Worm (Caenorhabditis elegans) whole organism, midembryonic: Measurements from ENCODE around the gene C46F11.6.

Experiments
- T22C8.4 ChIP-seq: fragments of 200-800 bp; sonication (Bioruptor generic); IDR thresholded peaks from 2 replicates; pipeline ENCODE4 v1.3.6; 2022; ENCODE audit warnings: missing genetic modification characterization, missing compliant biosample characterization
- cog-1 ChIP-seq: sonication (generic microtip); optimal IDR thresholded peaks from 2 replicates; lab custom pipeline; 2016; ENCODE audit warnings: missing genetic modification characterization, missing compliant biosample characterization
- flt-1 ChIP-seq: fragments of 200-800 bp; sonication (Bioruptor generic); IDR thresholded peaks from 2 replicates; pipeline ENCODE4 v1.3.6; 2022; ENCODE audit warnings: missing genetic modification characterization, missing compliant biosample characterization
- klf-2 ChIP-seq: fragments of 200-800 bp; sonication (Bioruptor generic); conservative IDR thresholded peaks from 2 replicates; pipeline ENCODE4 v1.3.6; 2022; ENCODE audit warnings: missing genetic modification reagents, missing genetic modification characterization, missing compliant biosample characterization
- med-1 ChIP-seq: sonication (generic microtip); optimal IDR thresholded peaks from 2 replicates; lab custom pipeline; 2017; ENCODE audit warnings: missing genetic modification characterization, mild to moderate bottlenecking, missing compliant biosample characterization, antibody characterized with exemption, missing genetic modification reagents; ENCODE audit not compliant: insufficient read depth
- ref-1 ChIP-seq: fragments of 200-800 bp; sonication (Bioruptor generic); conservative IDR thresholded peaks from 2 replicates; pipeline ENCODE4 v1.3.6; 2022; ENCODE audit warnings: missing genetic modification reagents, missing genetic modification characterization, missing compliant biosample characterization
- tab-1 ChIP-seq: fragments of 200-800 bp; sonication (Bioruptor generic); IDR thresholded peaks from 2 replicates; pipeline ENCODE4 v1.3.6; 2022; ENCODE audit warnings: missing genetic modification characterization, missing compliant biosample characterization
- ztf-23 ChIP-seq: fragments of 200-800 bp; sonication (Bioruptor generic); IDR thresholded peaks from 2 replicates; pipeline ENCODE4 v1.3.6; 2022; ENCODE audit warnings: missing genetic modification reagents, missing genetic modification characterization, missing compliant biosample characterization
- ztf-29 ChIP-seq: fragments of 200-800 bp; sonication (Bioruptor generic); IDR thresholded peaks from 2 replicates; pipeline ENCODE4 v1.3.6; 2022; ENCODE audit warnings: missing genetic modification reagents, missing genetic modification characterization, missing compliant biosample characterization

C46F11.6 gene

ce11 chrIII:3627042-3627441, 43.2 kb downstream of the C46F11.6 start, which contains the start of gene sel-8:
Gene sel-8, minus strand, starts transcription at chrIII:3627142.
- no peak for TF ChIP-seq ref-1 (GFP tag; lab: Robert Waterston, UW)
- TF ChIP-seq T22C8.4, result no peak
- no peak for TF ChIP-seq ztf-23
- TF ChIP-seq med-1 (GFP tag; lab: Kevin White, UChicago), result no peak
- TF ChIP-seq tab-1 (GFP tag; lab: Robert Waterston, UW), result no peak

ce11 chrIII:3623772-3624171, 46.5 kb downstream of the C46F11.6 start:
- TF ChIP-seq ref-1 (GFP tag; lab: Robert Waterston, UW), result no peak
- TF ChIP-seq ztf-23, result no peak
- no peak for TF ChIP-seq tab-1 (GFP tag; lab: Robert Waterston, UW)
- no peak for TF ChIP-seq med-1 (GFP tag; lab: Kevin White, UChicago)

ce11 chrIII:3621211-3621897, 48.9 kb downstream of the C46F11.6 start:
- TF ChIP-seq tab-1 (GFP tag; lab: Robert Waterston, UW) (no peak), flt-1 (GFP tag; lab: Robert Waterston, UW) (no peak), klf-2 (GFP tag; lab: Robert Waterston, UW) (no peak), med-1 (GFP tag; lab: Kevin White, UChicago) (no peak), cog-1 (tag; lab: Kevin White, UChicago) (no peak), ztf-29 (no peak), ref-1 (GFP tag; lab: Robert Waterston, UW) (no peak), ztf-23 (no peak), T22C8.4 (no peak)

ce11 chrIII:3620652-3621051, 49.6 kb downstream of the C46F11.6 start:
- TF ChIP-seq ref-1 (GFP tag; lab: Robert Waterston, UW), result 0 out of 2 replicates have a peak, but pooled peaks have one; percentile 55
- TF ChIP-seq T22C8.4, result no peak
- TF ChIP-seq tab-1 (GFP tag; lab: Robert Waterston, UW), result no peak
- peak; percentile 83 for TF ChIP-seq ztf-23
- no peak for TF ChIP-seq med-1 (GFP tag; lab: Kevin White, UChicago)
- peak; percentile 70; the same call in 1 of the 2 replicates for TF ChIP-seq flt-1 (GFP tag; lab: Robert Waterston, UW)
- no peak for TF ChIP-seq klf-2 (GFP tag; lab: Robert Waterston, UW)
- no peak for TF ChIP-seq cog-1 (tag; lab: Kevin White, UChicago)
- TF ChIP-seq ztf-29, result no peak

- no peak for TF ChIP-seq ref-1 (GFP tag; lab: Robert Waterston, UW)
- TF ChIP-seq tab-1 (GFP tag; lab: Robert Waterston, UW), result no peak
- TF ChIP-seq ztf-23, result no peak
- no peak for TF ChIP-seq flt-1 (GFP tag; lab: Robert Waterston, UW)
- no peak for TF ChIP-seq klf-2 (GFP tag; lab: Robert Waterston, UW)
- TF ChIP-seq ztf-29, result no peak
- no peak for TF ChIP-seq T22C8.4
- no peak for TF ChIP-seq cog-1 (tag; lab: Kevin White, UChicago)
- TF ChIP-seq med-1 (GFP tag; lab: Kevin White, UChicago), result no peak
These were observed 50.5 kb downstream of the C46F11.6 start for ce11 chrIII:3619621-3620261.
